Worm (Caenorhabditis elegans) whole organism, L3 larva: ENCODE data around the gene ZK688.4.

Source experiments
- ama-1 ChIP-seq: fragments of 150-350 bp; optimal IDR thresholded peaks from 2 replicates; lab custom pipeline; 2018
- ceh-28 ChIP-seq: fragments of 150-350 bp; optimal IDR thresholded peaks from 2 replicates; lab custom pipeline; 2014; ENCODE audit warnings: missing biosample characterization, missing genetic modification reagents, missing genetic modification characterization
- ceh-82 ChIP-seq: fragments of 150-350 bp; optimal IDR thresholded peaks from 2 replicates; lab custom pipeline; 2014; ENCODE audit warnings: missing biosample characterization, missing genetic modification characterization
- egl-27 ChIP-seq: sonication (generic microtip); optimal IDR thresholded peaks from 4 replicates; lab custom pipeline; 2017; ENCODE audit warnings: missing biosample characterization, missing genetic modification reagents, missing genetic modification characterization
- egl-5 ChIP-seq: fragments of 150-350 bp; optimal IDR thresholded peaks from 2 replicates; lab custom pipeline; 2017; ENCODE audit warnings: missing biosample characterization, missing genetic modification reagents, missing genetic modification characterization, inconsistent platforms
- elt-1 ChIP-seq: fragments of 150-350 bp; optimal IDR thresholded peaks from 2 replicates; lab custom pipeline; 2014; ENCODE audit warnings: missing biosample characterization, missing genetic modification characterization
- elt-2 ChIP-seq: sonication (generic microtip); optimal IDR thresholded peaks from 2 replicates; lab custom pipeline; 2016; ENCODE audit warnings: missing genetic modification reagents, mild to moderate bottlenecking, missing genetic modification characterization, missing compliant biosample characterization
- fkh-2 ChIP-seq: fragments of 150-350 bp; optimal IDR thresholded peaks from 2 replicates; lab custom pipeline; 2014; ENCODE audit warnings: missing biosample characterization, missing genetic modification reagents, missing genetic modification characterization
- fos-1 ChIP-seq: fragments of 150-350 bp; optimal IDR thresholded peaks from 2 replicates; lab custom pipeline; 2014; ENCODE audit warnings: missing biosample characterization, missing genetic modification characterization
- hmg-11 ChIP-seq: sonication (generic microtip); optimal IDR thresholded peaks from 2 replicates; lab custom pipeline; 2016; ENCODE audit warnings: missing genetic modification characterization, missing compliant biosample characterization
- jun-1 ChIP-seq: fragments of 150-350 bp; optimal IDR thresholded peaks from 2 replicates; lab custom pipeline; 2014; ENCODE audit warnings: missing biosample characterization, missing genetic modification reagents, missing genetic modification characterization
- lin-15B ChIP-seq: fragments of 150-350 bp; optimal IDR thresholded peaks from 2 replicates; lab custom pipeline; 2014; ENCODE audit warnings: missing biosample characterization, missing genetic modification characterization
- lsy-12 ChIP-seq: sonication (generic microtip); optimal IDR thresholded peaks from 2 replicates; lab custom pipeline; 2016; ENCODE audit warnings: mild to moderate bottlenecking, missing genetic modification characterization, missing compliant biosample characterization
- nfya-1 ChIP-seq: sonication (generic microtip); optimal IDR thresholded peaks from 2 replicates; lab custom pipeline; 2017; ENCODE audit warnings: missing genetic modification characterization, mild to moderate bottlenecking, missing compliant biosample characterization, antibody characterized with exemption, moderate library complexity; ENCODE audit not compliant: insufficient read depth
- nhr-11 ChIP-seq: fragments of 150-350 bp; optimal IDR thresholded peaks from 2 replicates; lab custom pipeline; 2014; ENCODE audit warnings: missing biosample characterization, missing genetic modification characterization
- nhr-12 ChIP-seq: fragments of 150-350 bp; optimal IDR thresholded peaks from 2 replicates; lab custom pipeline; 2014; ENCODE audit warnings: missing biosample characterization, missing genetic modification characterization
- nhr-23 ChIP-seq: fragments of 150-350 bp; optimal IDR thresholded peaks from 2 replicates; lab custom pipeline; 2014; ENCODE audit warnings: missing biosample characterization, missing genetic modification reagents, missing genetic modification characterization
- nhr-25 ChIP-seq: sonication (generic microtip); optimal IDR thresholded peaks from 2 replicates; lab custom pipeline; 2017; ENCODE audit warnings: missing biosample characterization, missing genetic modification characterization
- nhr-28 ChIP-seq: fragments of 150-350 bp; optimal IDR thresholded peaks from 2 replicates; lab custom pipeline; 2014; ENCODE audit warnings: missing biosample characterization, missing genetic modification characterization
- nhr-43 ChIP-seq: sonication (generic microtip); optimal IDR thresholded peaks from 2 replicates; lab custom pipeline; 2016; ENCODE audit warnings: mild to moderate bottlenecking, missing genetic modification characterization, missing compliant biosample characterization; ENCODE audit not compliant: poor library complexity, severe bottlenecking
- nhr-76 ChIP-seq: fragments of 150-350 bp; sonication (generic microtip); optimal IDR thresholded peaks from 5 replicates; lab custom pipeline; 2014; ENCODE audit warnings: missing biosample characterization, missing genetic modification characterization
- nhr-77 ChIP-seq: fragments of 150-350 bp; optimal IDR thresholded peaks from 2 replicates; lab custom pipeline; 2014; ENCODE audit warnings: missing biosample characterization, missing genetic modification characterization
- pha-4 ChIP-seq: fragments of 150-350 bp; optimal IDR thresholded peaks from 2 replicates; lab custom pipeline; 2014; ENCODE audit warnings: missing biosample characterization, missing genetic modification reagents, missing genetic modification characterization
- snpc-4 ChIP-seq: fragments of 150-350 bp; optimal IDR thresholded peaks from 2 replicates; lab custom pipeline; 2014; ENCODE audit warnings: missing biosample characterization, missing genetic modification characterization
- tbx-2 ChIP-seq: sonication (generic microtip); optimal IDR thresholded peaks from 2 replicates; lab custom pipeline; 2016; ENCODE audit warnings: mild to moderate bottlenecking, missing genetic modification characterization, missing compliant biosample characterization
- unc-39 ChIP-seq: sonication (generic microtip); optimal IDR thresholded peaks from 4 replicates; lab custom pipeline; 2017; ENCODE audit warnings: missing biosample characterization, missing genetic modification characterization
- zag-1 ChIP-seq: fragments of 150-350 bp; optimal IDR thresholded peaks from 2 replicates; lab custom pipeline; 2014; ENCODE audit warnings: missing biosample characterization, missing genetic modification characterization
- ztf-11 ChIP-seq: fragments of 150-350 bp; optimal IDR thresholded peaks from 2 replicates; lab custom pipeline; 2014; ENCODE audit warnings: missing biosample characterization, missing genetic modification characterization
- ztf-4 ChIP-seq: fragments of 150-350 bp; optimal IDR thresholded peaks from 2 replicates; lab custom pipeline; 2014; ENCODE audit warnings: missing biosample characterization, missing genetic modification characterization

ZK688.4 gene

ce11 chrIII:7854494-7855184 lies 40.2 kb upstream of the ZK688.4 start, which contains the start of gene rpl-35 (continued):
- TF ChIP-seq ztf-4 (tag; lab: Kevin White, UChicago) (peak; percentile 94), egl-5 (tag; lab: Kevin White, UChicago) (peak; percentile 97), tbx-2 (tag; lab: Kevin White, UChicago) (peak; percentile 97)

DNA sequence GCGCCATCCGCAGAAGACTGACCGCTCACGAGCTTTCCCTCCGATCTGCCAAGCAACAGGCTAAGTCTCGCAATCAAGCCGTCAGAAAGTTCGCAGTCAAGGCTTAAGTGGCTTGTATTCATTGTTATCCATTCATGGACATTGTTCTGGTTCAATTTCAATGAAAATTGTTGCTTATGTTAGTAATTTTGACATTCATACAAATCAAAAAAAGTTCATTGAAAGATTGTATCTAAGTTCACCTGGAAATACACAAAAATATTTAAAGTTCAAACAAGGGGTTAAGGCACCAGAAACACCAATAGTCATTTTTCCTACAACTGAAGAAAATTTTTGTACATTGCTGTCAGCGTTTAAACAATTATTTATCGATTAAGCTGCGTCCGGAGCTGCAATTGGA lies 39.4 kb upstream of the ZK688.4 start:
- TF ChIP-seq fos-1 (no peak), nhr-12 (tag; lab: Kevin White, UChicago) (no peak), fkh-2 (tag; lab: Kevin White, UChicago) (no peak), nhr-76 (tag; lab: Kevin White, UChicago) (no peak), nhr-25 (no peak), lin-15B (no peak), nhr-77 (tag; lab: Kevin White, UChicago) (no peak), ama-1 (lab: Kevin White, UChicago) (no peak), snpc-4 (no peak), egl-27 (tag; lab: Kevin White, UChicago) (no peak), unc-39 (tag; lab: Kevin White, UChicago) (no peak), hmg-11 (tag; lab: Kevin White, UChicago) (no peak)

- TF ChIP-seq zag-1 (tag; lab: Kevin White, UChicago) (no peak), nhr-11 (tag; lab: Kevin White, UChicago) (no peak), ama-1 (lab: Kevin White, UChicago) (no peak)
- TF ChIP-seq, all 47 proteins: peak for 0
These were observed 37.7 kb upstream of the ZK688.4 start, which contains the start of gene tag-307 for ce11 chrIII:7857142-7857541. tag-307 (minus strand) TSS chrIII:7857242.

- TF ChIP-seq elt-1 (no peak), elt-2 (peak; percentile 4), nfya-1 (tag; lab: Kevin White, UChicago) (peak; percentile 5), lin-15B (peak; percentile 18), ceh-28 (no peak), nhr-28 (tag; lab: Kevin White, UChicago) (no peak), hmg-11 (tag; lab: Kevin White, UChicago) (peak; percentile 8), nhr-43 (tag; lab: Kevin White, UChicago) (peak; percentile 55), pha-4 (peak; percentile 14), ceh-82 (tag; lab: Kevin White, UChicago) (no peak), lsy-12 (no peak), ztf-11 (no peak)
These were observed 36.3 kb upstream of the ZK688.4 start, which contains the start of the genes coq-5 and ufm-1 for ce11 chrIII:7858407-7859029. coq-5 (minus strand) TSS chrIII:7858457. ufm-1 (plus strand) TSS chrIII:7858979.

ce11 chrIII:7859313-7859712 lies 35.5 kb upstream of the ZK688.4 start, which contains the start of gene tomm-7:
tomm-7 (plus strand) TSS chrIII:7859613.
- no peak for TF ChIP-seq nhr-28 (tag; lab: Kevin White, UChicago)
- TF ChIP-seq nhr-12 (tag; lab: Kevin White, UChicago), result no peak
- no peak for TF ChIP-seq jun-1 (tag; lab: Kevin White, UChicago)
- no peak for TF ChIP-seq egl-5 (tag; lab: Kevin White, UChicago)
- no peak for TF ChIP-seq nhr-76 (tag; lab: Kevin White, UChicago)
- TF ChIP-seq ceh-28, result no peak
- TF ChIP-seq nhr-23 (tag; lab: Kevin White, UChicago), result no peak
- no peak for TF ChIP-seq lsy-12
- TF ChIP-seq unc-39 (tag; lab: Kevin White, UChicago), result no peak
- no peak for TF ChIP-seq nhr-11 (tag; lab: Kevin White, UChicago)
- TF ChIP-seq, all 47 proteins: peak for 0

DNA sequence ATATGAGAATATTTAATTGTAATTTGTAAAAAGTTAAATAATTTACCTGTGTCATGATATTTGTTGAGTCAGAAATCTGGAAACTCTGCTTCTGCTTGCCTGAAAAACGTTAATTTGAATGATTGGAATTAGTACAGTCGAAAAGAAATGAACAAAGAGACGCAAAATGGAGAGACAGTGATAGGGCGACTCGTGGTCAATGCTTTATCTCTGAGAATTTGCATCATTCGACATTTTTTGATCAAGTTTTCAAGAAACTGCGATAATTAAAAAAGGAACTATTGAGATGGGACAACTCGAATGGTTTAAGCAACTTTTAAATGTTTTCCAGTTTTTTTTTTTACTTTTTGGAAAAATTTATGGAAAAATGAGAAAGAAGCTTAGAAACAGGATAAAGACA lies 33.9 kb upstream of the ZK688.4 start, which contains the start of gene cuc-1:
TSS of gene cuc-1 (minus strand) at position 101 of the 400 bp plus-strand sequence.
- TF ChIP-seq elt-2 (peak; percentile 31), ceh-82 (tag; lab: Kevin White, UChicago) (no peak)
